Worm (Caenorhabditis elegans): ENCODE measurements around the gene dnj-9.

DNA sequence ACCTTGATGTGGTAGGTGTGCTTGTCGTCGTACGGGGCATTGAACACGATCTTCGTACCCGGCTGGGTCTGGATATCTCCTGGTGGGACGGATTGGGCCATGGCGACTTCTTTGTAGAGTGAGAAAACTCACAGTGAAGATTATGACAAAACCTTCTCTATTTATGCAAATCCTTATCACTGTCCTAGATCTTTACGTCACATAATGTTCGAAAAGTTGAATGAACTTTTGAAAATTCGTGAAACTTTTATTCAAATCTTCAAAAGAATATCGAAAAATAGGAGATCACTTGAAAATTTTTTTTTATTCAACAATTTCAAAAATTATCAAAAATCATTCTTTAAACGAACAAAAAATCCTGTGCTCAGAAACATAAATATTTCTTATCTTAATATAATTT lies 40.7 kb downstream of the dnj-9 start, which contains the start of gene msp-33:
- no peak for TF ChIP-seq nhr-90 (tag; optimal IDR thresholded peaks at IDR 0.05; ENCODE audit: poor library complexity)
- no peak for TF ChIP-seq ztf-11 (tag; optimal IDR thresholded peaks at IDR 0.05)
- TF ChIP-seq aha-1 (tag; optimal IDR thresholded peaks at IDR 0.05): no peak
- no peak for TF ChIP-seq skn-1 (tag; optimal IDR thresholded peaks at IDR 0.05)
- no peak for TF ChIP-seq aly-2 (tag; optimal IDR thresholded peaks at IDR 0.05)
- TF ChIP-seq tlp-1 (tag; optimal IDR thresholded peaks at IDR 0.05): no peak
- TF ChIP-seq sptf-1 (tag; optimal IDR thresholded peaks at IDR 0.05): no peak
- no peak for TF ChIP-seq lin-14 (GFP tag; optimal IDR thresholded peaks at IDR 0.05)
- TF ChIP-seq jun-1 (tag; optimal IDR thresholded peaks at IDR 0.05): no peak
- no peak for TF ChIP-seq nhr-28 (tag; optimal IDR thresholded peaks at IDR 0.05)
- TF ChIP-seq ama-1 (optimal IDR thresholded peaks at IDR 0.05): no peak
- TF ChIP-seq fkh-10 (GFP tag; optimal IDR thresholded peaks at IDR 0.05): no peak
- no peak for TF ChIP-seq nhr-76 (tag; optimal IDR thresholded peaks at IDR 0.05)

All from whole organism, L1 larva.